Worm (Caenorhabditis elegans): ENCODE results near the gene semi-1.

semi-1 gene

ce11 chrV:13515115-13515514 lies at the start of gene semi-1:
Gene semi-1, minus strand, starts transcription at chrV:13515215.
- no peak for TF ChIP-seq klf-2 (GFP tag; conservative IDR thresholded peaks at IDR 0.05)
- TF ChIP-seq ref-1 (GFP tag; conservative IDR thresholded peaks at IDR 0.05) = no peak
- no peak for TF ChIP-seq T22C8.4 (GFP tag; IDR thresholded peaks at IDR 0.05)
- no peak for TF ChIP-seq ztf-23 (GFP tag; IDR thresholded peaks at IDR 0.05)
- no peak for TF ChIP-seq med-1 (GFP tag; optimal IDR thresholded peaks at IDR 0.05; ENCODE audit: insufficient read depth)
- no peak for TF ChIP-seq ztf-29 (GFP tag; IDR thresholded peaks at IDR 0.05)
- no peak for TF ChIP-seq flt-1 (GFP tag; IDR thresholded peaks at IDR 0.05)
- no peak for TF ChIP-seq cog-1 (tag; optimal IDR thresholded peaks at IDR 0.05)
- TF ChIP-seq tab-1 (GFP tag; IDR thresholded peaks at IDR 0.05) = no peak

- TF ChIP-seq ztf-29 (GFP tag; IDR thresholded peaks at IDR 0.05) (no peak), ref-1 (GFP tag; conservative IDR thresholded peaks at IDR 0.05) (no peak), flt-1 (GFP tag; IDR thresholded peaks at IDR 0.05) (no peak), klf-2 (GFP tag; conservative IDR thresholded peaks at IDR 0.05) (no peak), med-1 (GFP tag; optimal IDR thresholded peaks at IDR 0.05; ENCODE audit: insufficient read depth) (no peak), cog-1 (tag; optimal IDR thresholded peaks at IDR 0.05) (no peak), T22C8.4 (GFP tag; IDR thresholded peaks at IDR 0.05) (no peak), ztf-23 (GFP tag; IDR thresholded peaks at IDR 0.05) (no peak), tab-1 (GFP tag; IDR thresholded peaks at IDR 0.05) (no peak)
Measured at ce11 chrV:13563841-13564240, 48.8 kb upstream of the semi-1 start, which contains the start of gene grl-17. Gene grl-17, minus strand, starts transcription at chrV:13563941.

- no peak for TF ChIP-seq T22C8.4 (GFP tag; IDR thresholded peaks at IDR 0.05)
Measured at ce11 chrV:13562748-13563147, 47.7 kb upstream of the semi-1 start.

ce11 chrV:13559978-13560377 lies 45.0 kb upstream of the semi-1 start, which contains the start of gene C56A3.8:
Gene C56A3.8, plus strand, starts transcription at chrV:13560278.
- TF ChIP-seq tab-1 (GFP tag; IDR thresholded peaks at IDR 0.05) (no peak), flt-1 (GFP tag; IDR thresholded peaks at IDR 0.05) (no peak), cog-1 (tag; optimal IDR thresholded peaks at IDR 0.05) (no peak), ztf-29 (GFP tag; IDR thresholded peaks at IDR 0.05) (no peak), T22C8.4 (GFP tag; IDR thresholded peaks at IDR 0.05) (no peak), med-1 (GFP tag; optimal IDR thresholded peaks at IDR 0.05; ENCODE audit: insufficient read depth) (no peak), klf-2 (GFP tag; conservative IDR thresholded peaks at IDR 0.05) (no peak), ref-1 (GFP tag; conservative IDR thresholded peaks at IDR 0.05) (no peak), ztf-23 (GFP tag; IDR thresholded peaks at IDR 0.05) (no peak)

ce11 chrV:13556746-13557145 lies 41.7 kb upstream of the semi-1 start, which contains the start of gene cav-2:
Gene cav-2, plus strand, starts transcription at chrV:13557104.
- TF ChIP-seq ztf-23 (GFP tag; IDR thresholded peaks at IDR 0.05) (peak; percentile 73), ztf-29 (GFP tag; IDR thresholded peaks at IDR 0.05) (no peak), klf-2 (GFP tag; conservative IDR thresholded peaks at IDR 0.05) (peak; percentile 56; the same call in 1 of the 2 replicates), cog-1 (tag; optimal IDR thresholded peaks at IDR 0.05) (peak; percentile 3), T22C8.4 (GFP tag; IDR thresholded peaks at IDR 0.05) (no peak), med-1 (GFP tag; optimal IDR thresholded peaks at IDR 0.05; ENCODE audit: insufficient read depth) (no peak), tab-1 (GFP tag; IDR thresholded peaks at IDR 0.05) (no peak), flt-1 (GFP tag; IDR thresholded peaks at IDR 0.05) (peak; percentile 87), ref-1 (GFP tag; conservative IDR thresholded peaks at IDR 0.05) (no peak)

- TF ChIP-seq klf-2 (GFP tag; conservative IDR thresholded peaks at IDR 0.05) (no peak), T22C8.4 (GFP tag; IDR thresholded peaks at IDR 0.05) (no peak), tab-1 (GFP tag; IDR thresholded peaks at IDR 0.05) (no peak), ztf-29 (GFP tag; IDR thresholded peaks at IDR 0.05) (no peak), flt-1 (GFP tag; IDR thresholded peaks at IDR 0.05) (no peak), cog-1 (tag; optimal IDR thresholded peaks at IDR 0.05) (no peak), ztf-23 (GFP tag; IDR thresholded peaks at IDR 0.05) (no peak), med-1 (GFP tag; optimal IDR thresholded peaks at IDR 0.05; ENCODE audit: insufficient read depth) (no peak), ref-1 (GFP tag; conservative IDR thresholded peaks at IDR 0.05) (no peak)
Measured at ce11 chrV:13556297-13556696, 41.3 kb upstream of the semi-1 start, which contains the start of gene C56A3.6. Gene C56A3.6, minus strand, starts transcription at chrV:13556397.

- TF ChIP-seq ztf-29 (GFP tag; IDR thresholded peaks at IDR 0.05) (no peak), tab-1 (GFP tag; IDR thresholded peaks at IDR 0.05) (no peak), flt-1 (GFP tag; IDR thresholded peaks at IDR 0.05) (no peak), ztf-23 (GFP tag; IDR thresholded peaks at IDR 0.05) (no peak), klf-2 (GFP tag; conservative IDR thresholded peaks at IDR 0.05) (no peak), ref-1 (GFP tag; conservative IDR thresholded peaks at IDR 0.05) (no peak), med-1 (GFP tag; optimal IDR thresholded peaks at IDR 0.05; ENCODE audit: insufficient read depth) (no peak), T22C8.4 (GFP tag; IDR thresholded peaks at IDR 0.05) (no peak)
Measured at ce11 chrV:13551601-13552000, 36.6 kb upstream of the semi-1 start, which contains the start of the genes C56A3.4 and C56A3.5. Gene C56A3.4, minus strand, starts transcription at chrV:13551754. Gene C56A3.5, plus strand, starts transcription at chrV:13551967.

- no peak for TF ChIP-seq flt-1 (GFP tag; IDR thresholded peaks at IDR 0.05)
- no peak for TF ChIP-seq T22C8.4 (GFP tag; IDR thresholded peaks at IDR 0.05)
- no peak for TF ChIP-seq tab-1 (GFP tag; IDR thresholded peaks at IDR 0.05)
- no peak for TF ChIP-seq med-1 (GFP tag; optimal IDR thresholded peaks at IDR 0.05; ENCODE audit: insufficient read depth)
- no peak for TF ChIP-seq ztf-23 (GFP tag; IDR thresholded peaks at IDR 0.05)
- TF ChIP-seq cog-1 (tag; optimal IDR thresholded peaks at IDR 0.05) = no peak
- no peak for TF ChIP-seq ztf-29 (GFP tag; IDR thresholded peaks at IDR 0.05)
- no peak for TF ChIP-seq ref-1 (GFP tag; conservative IDR thresholded peaks at IDR 0.05)
- TF ChIP-seq klf-2 (GFP tag; conservative IDR thresholded peaks at IDR 0.05) = no peak
Measured at ce11 chrV:13536058-13536579, 21.1 kb upstream of the semi-1 start, which contains the start of gene frpr-5. Gene frpr-5, minus strand, starts transcription at chrV:13536108.

ce11 chrV:13532469-13532868 lies 17.5 kb upstream of the semi-1 start:
- TF ChIP-seq klf-2 (GFP tag; conservative IDR thresholded peaks at IDR 0.05) (no peak), T22C8.4 (GFP tag; IDR thresholded peaks at IDR 0.05) (no peak), tab-1 (GFP tag; IDR thresholded peaks at IDR 0.05) (no peak), ztf-29 (GFP tag; IDR thresholded peaks at IDR 0.05) (no peak), flt-1 (GFP tag; IDR thresholded peaks at IDR 0.05) (no peak)

ce11 chrV:13530698-13531097 lies 15.7 kb upstream of the semi-1 start, which contains the start of gene ttr-44:
Gene ttr-44, minus strand, starts transcription at chrV:13530744.
- TF ChIP-seq tab-1 (GFP tag; IDR thresholded peaks at IDR 0.05) (no peak), med-1 (GFP tag; optimal IDR thresholded peaks at IDR 0.05; ENCODE audit: insufficient read depth) (no peak), ref-1 (GFP tag; conservative IDR thresholded peaks at IDR 0.05) (no peak), klf-2 (GFP tag; conservative IDR thresholded peaks at IDR 0.05) (no peak), ztf-23 (GFP tag; IDR thresholded peaks at IDR 0.05) (no peak), cog-1 (tag; optimal IDR thresholded peaks at IDR 0.05) (no peak), flt-1 (GFP tag; IDR thresholded peaks at IDR 0.05) (no peak), ztf-29 (GFP tag; IDR thresholded peaks at IDR 0.05) (no peak)
